Worm (Caenorhabditis elegans) whole organism, L4 larva: ENCODE measurements around the gene C28C12.1.

ENCODE experiments used
- F10B5.3 ChIP-seq: sonication (generic microtip); optimal IDR thresholded peaks from 2 replicates; lab custom pipeline; 2016; ENCODE audit warnings: mild to moderate bottlenecking, missing genetic modification characterization, missing compliant biosample characterization
- R02D3.7 ChIP-seq: fragments of 150-350 bp; sonication (generic microtip); optimal IDR thresholded peaks from 3 replicates; lab custom pipeline; 2014; ENCODE audit warnings: missing biosample characterization, missing genetic modification characterization
- T20F7.1 ChIP-seq: fragments of 200-800 bp; sonication (Bioruptor generic); optimal IDR thresholded peaks from 2 replicates; lab custom pipeline; 2018; ENCODE audit warnings: mild to moderate bottlenecking, missing genetic modification characterization, missing compliant biosample characterization
- Y48G9A.11 ChIP-seq: fragments of 200-800 bp; sonication (Bioruptor generic); IDR thresholded peaks from 2 replicates; pipeline ENCODE4 v1.3.6; 2022; ENCODE audit warnings: missing genetic modification reagents, missing genetic modification characterization, missing compliant biosample characterization
- Y5F2A.4 ChIP-seq: fragments of 200-800 bp; sonication (Bioruptor generic); optimal IDR thresholded peaks from 2 replicates; lab custom pipeline; 2018; ENCODE audit warnings: mild to moderate bottlenecking, missing genetic modification characterization, missing compliant biosample characterization
- Y75B8A.6 ChIP-seq: fragments of 200-800 bp; sonication (Bioruptor generic); IDR thresholded peaks from 2 replicates; pipeline ENCODE4 v1.3.6; 2022; ENCODE audit warnings: missing genetic modification reagents, missing genetic modification characterization, missing compliant biosample characterization
- ZK546.5 ChIP-seq, 2 experiments: sonication (generic microtip); optimal IDR thresholded peaks; 2 replicates each; lab custom pipeline; 2017; ENCODE audit warnings: missing biosample characterization in 2 of 2, missing genetic modification characterization in 2 of 2
- aly-2 ChIP-seq: sonication (generic microtip); optimal IDR thresholded peaks from 2 replicates; lab custom pipeline; 2018; ENCODE audit warnings: missing biosample characterization, missing genetic modification characterization
- ama-1 ChIP-seq: fragments of 150-350 bp; optimal IDR thresholded peaks from 2 replicates; lab custom pipeline; 2014; ENCODE audit warnings: inconsistent platforms, mixed read lengths
- arid-1 ChIP-seq: fragments of 200-800 bp; sonication (Bioruptor generic); conservative IDR thresholded peaks from 2 replicates; pipeline ENCODE4 v1.3.6; 2022; ENCODE audit warnings: missing genetic modification reagents, missing genetic modification characterization, missing compliant biosample characterization
- ceh-32 ChIP-seq: sonication (generic microtip); optimal IDR thresholded peaks from 2 replicates; lab custom pipeline; 2016; ENCODE audit warnings: mild to moderate bottlenecking, missing genetic modification characterization, missing compliant biosample characterization; ENCODE audit not compliant: poor library complexity
- ces-1 ChIP-seq: fragments of 150-350 bp; sonication (generic microtip); optimal IDR thresholded peaks from 4 replicates; lab custom pipeline; 2014; ENCODE audit warnings: missing biosample characterization, missing genetic modification reagents, missing genetic modification characterization
- cey-2 ChIP-seq: sonication (generic microtip); optimal IDR thresholded peaks from 3 replicates; lab custom pipeline; 2017; ENCODE audit warnings: missing genetic modification characterization, mild to moderate bottlenecking, missing compliant biosample characterization, antibody characterized with exemption, borderline replicate concordance; ENCODE audit not compliant: insufficient read depth
- daf-12 ChIP-seq: fragments of 150-350 bp; optimal IDR thresholded peaks from 2 replicates; lab custom pipeline; 2014; ENCODE audit warnings: missing biosample characterization, missing genetic modification reagents, missing genetic modification characterization
- daf-19 ChIP-seq: fragments of 200-800 bp; sonication (Bioruptor generic); conservative IDR thresholded peaks from 2 replicates; pipeline ENCODE4 v1.3.6; 2022; ENCODE audit warnings: missing genetic modification characterization, missing compliant biosample characterization
- daf-8 ChIP-seq: fragments of 200-800 bp; sonication (Bioruptor generic); IDR thresholded peaks from 2 replicates; pipeline ENCODE4 v1.3.6; 2022; ENCODE audit warnings: missing genetic modification characterization, missing compliant biosample characterization
- dmd-8 ChIP-seq: fragments of 200-800 bp; sonication (Bioruptor generic); IDR thresholded peaks from 2 replicates; pipeline ENCODE4 v1.3.6; 2022; ENCODE audit warnings: missing genetic modification characterization, missing compliant biosample characterization
- dmd-9 ChIP-seq: fragments of 200-800 bp; sonication (Bioruptor generic); IDR thresholded peaks from 2 replicates; pipeline ENCODE4 v1.3.6; 2022; ENCODE audit warnings: missing genetic modification reagents, missing genetic modification characterization, missing compliant biosample characterization
- egl-27 ChIP-seq: sonication (generic microtip); optimal IDR thresholded peaks from 3 replicates; lab custom pipeline; 2017; ENCODE audit warnings: missing biosample characterization, missing genetic modification reagents, missing genetic modification characterization
- egl-43 ChIP-seq: fragments of 200-800 bp; sonication (Bioruptor generic); IDR thresholded peaks from 2 replicates; pipeline ENCODE4 v1.3.6; 2022; ENCODE audit warnings: missing genetic modification reagents, missing genetic modification characterization, missing compliant biosample characterization
- fos-1 ChIP-seq: fragments of 150-350 bp; optimal IDR thresholded peaks from 2 replicates; lab custom pipeline; 2014; ENCODE audit warnings: missing biosample characterization, missing genetic modification characterization
- hlh-30 ChIP-seq: sonication (generic microtip); optimal IDR thresholded peaks from 2 replicates; lab custom pipeline; 2017; ENCODE audit warnings: antibody characterized with exemption, mild to moderate bottlenecking, missing genetic modification characterization, missing compliant biosample characterization; ENCODE audit not compliant: insufficient read depth
- lim-7 ChIP-seq: fragments of 200-800 bp; sonication (Bioruptor generic); IDR thresholded peaks from 2 replicates; pipeline ENCODE4 v1.3.6; 2022; ENCODE audit warnings: missing genetic modification characterization, missing compliant biosample characterization
- lin-13 ChIP-seq: fragments of 150-350 bp; optimal IDR thresholded peaks from 2 replicates; lab custom pipeline; 2014; ENCODE audit warnings: missing biosample characterization, missing genetic modification reagents, missing genetic modification characterization
- lin-29 ChIP-seq: fragments of 200-800 bp; sonication (Bioruptor generic); IDR thresholded peaks from 2 replicates; pipeline ENCODE4 v1.3.6; 2022; ENCODE audit warnings: missing genetic modification reagents, missing genetic modification characterization, missing compliant biosample characterization
- lin-38 ChIP-seq: fragments of 200-800 bp; sonication (Bioruptor generic); IDR thresholded peaks from 2 replicates; pipeline ENCODE4 v1.3.6; 2022; ENCODE audit warnings: missing genetic modification reagents, missing genetic modification characterization, missing compliant biosample characterization
- lin-39 ChIP-seq: fragments of 150-350 bp; optimal IDR thresholded peaks from 2 replicates; lab custom pipeline; 2014; ENCODE audit warnings: missing biosample characterization, missing genetic modification reagents, missing genetic modification characterization
- lir-3 ChIP-seq: sonication (generic microtip); optimal IDR thresholded peaks from 2 replicates; lab custom pipeline; 2016; ENCODE audit warnings: mild to moderate bottlenecking, missing genetic modification characterization, missing compliant biosample characterization
- madf-5 ChIP-seq, 2 experiments: fragments of 200-800 bp; sonication (Bioruptor generic); IDR thresholded peaks; 2 replicates each; pipeline ENCODE4 v1.3.6; 2022; ENCODE audit warnings: missing compliant biosample characterization in 2 of 2, missing genetic modification characterization in 2 of 2
- madf-9 ChIP-seq: fragments of 200-800 bp; sonication (Bioruptor generic); conservative IDR thresholded peaks from 2 replicates; pipeline ENCODE4 v1.3.6; 2022; ENCODE audit warnings: missing genetic modification reagents, missing genetic modification characterization, missing compliant biosample characterization
- mdt-29 ChIP-seq: fragments of 200-800 bp; sonication (Bioruptor generic); IDR thresholded peaks from 2 replicates; pipeline ENCODE4 v1.3.6; 2022; ENCODE audit warnings: missing genetic modification reagents, missing genetic modification characterization, missing compliant biosample characterization
- mep-1 ChIP-seq: fragments of 150-350 bp; sonication (generic microtip); optimal IDR thresholded peaks from 3 replicates; lab custom pipeline; 2014; ENCODE audit warnings: missing biosample characterization, missing genetic modification characterization
- mes-2 ChIP-seq: sonication (generic microtip); optimal IDR thresholded peaks from 2 replicates; lab custom pipeline; 2016; ENCODE audit warnings: missing genotype, mild to moderate bottlenecking, missing genetic modification characterization, missing compliant biosample characterization; ENCODE audit not compliant: poor library complexity, severe bottlenecking
- mxl-2 ChIP-seq: fragments of 200-800 bp; sonication (Bioruptor generic); conservative IDR thresholded peaks from 2 replicates; pipeline ENCODE4 v1.3.6; 2022; ENCODE audit warnings: missing genetic modification reagents, missing genetic modification characterization, missing compliant biosample characterization
- nhr-102 ChIP-seq: sonication (generic microtip); optimal IDR thresholded peaks from 2 replicates; lab custom pipeline; 2016; ENCODE audit warnings: mild to moderate bottlenecking, missing genetic modification characterization, moderate library complexity, missing compliant biosample characterization
- nhr-237 ChIP-seq: sonication (generic microtip); optimal IDR thresholded peaks from 2 replicates; lab custom pipeline; 2017; ENCODE audit warnings: missing biosample characterization, missing genetic modification characterization
- nhr-42 ChIP-seq: fragments of 200-800 bp; sonication (Bioruptor generic); IDR thresholded peaks from 2 replicates; pipeline ENCODE4 v1.3.6; 2022; ENCODE audit warnings: missing genetic modification characterization, missing compliant biosample characterization
- nhr-48 ChIP-seq: sonication (generic microtip); optimal IDR thresholded peaks from 2 replicates; lab custom pipeline; 2016; ENCODE audit warnings: mild to moderate bottlenecking, missing genetic modification characterization, missing compliant biosample characterization
- nhr-6 ChIP-seq: fragments of 150-350 bp; optimal IDR thresholded peaks from 2 replicates; lab custom pipeline; 2014; ENCODE audit warnings: missing biosample characterization, missing genetic modification characterization
- nhr-76 ChIP-seq: fragments of 150-350 bp; optimal IDR thresholded peaks from 2 replicates; lab custom pipeline; 2014; ENCODE audit warnings: missing biosample characterization, missing genetic modification characterization
- nhr-77 ChIP-seq: fragments of 150-350 bp; optimal IDR thresholded peaks from 2 replicates; lab custom pipeline; 2014; ENCODE audit warnings: missing biosample characterization, missing genetic modification characterization
- php-3 ChIP-seq: fragments of 200-800 bp; sonication (Bioruptor generic); IDR thresholded peaks from 2 replicates; pipeline ENCODE4 v1.3.6; 2022; ENCODE audit warnings: missing genetic modification reagents, missing genetic modification characterization, missing compliant biosample characterization
- saeg-2 ChIP-seq: fragments of 200-800 bp; sonication (Bioruptor generic); IDR thresholded peaks from 2 replicates; pipeline ENCODE4 v1.3.6; 2022; ENCODE audit warnings: missing genetic modification reagents, missing genetic modification characterization, missing compliant biosample characterization
- set-16 ChIP-seq: fragments of 200-800 bp; sonication (Bioruptor generic); IDR thresholded peaks from 2 replicates; pipeline ENCODE4 v1.3.6; 2022; ENCODE audit warnings: missing genetic modification reagents, missing genetic modification characterization, missing compliant biosample characterization
- tag-97 ChIP-seq: fragments of 200-800 bp; sonication (Bioruptor generic); IDR thresholded peaks from 2 replicates; pipeline ENCODE4 v1.3.6; 2022; ENCODE audit warnings: missing genetic modification characterization, missing compliant biosample characterization
- tra-1 ChIP-seq: fragments of 200-800 bp; sonication (Bioruptor generic); IDR thresholded peaks from 2 replicates; pipeline ENCODE4 v1.3.6; 2022; ENCODE audit warnings: missing genetic modification reagents, missing genetic modification characterization, missing compliant biosample characterization
- unc-130 ChIP-seq: sonication (generic microtip); optimal IDR thresholded peaks from 2 replicates; lab custom pipeline; 2016; ENCODE audit warnings: missing genetic modification reagents, missing genetic modification characterization, missing compliant biosample characterization
- unc-62 ChIP-seq, 3 experiments: fragments of 150-350 bp in 1 of 3; sonication (generic microtip); optimal IDR thresholded peaks in 2 of 3; peaks in 1 of 3; 1 replicate in 1 of 3; 2 replicates in 2 of 3; lab custom pipeline; 2014 to 2017; ENCODE audit warnings: missing biosample characterization in 3 of 3, missing genetic modification characterization in 3 of 3, missing genetic modification reagents in 3 of 3, missing genotype in 1 of 3
- zag-1 ChIP-seq: fragments of 150-350 bp; optimal IDR thresholded peaks from 2 replicates; lab custom pipeline; 2014; ENCODE audit warnings: missing biosample characterization, missing genetic modification characterization
- zip-11 ChIP-seq: fragments of 200-800 bp; sonication (Bioruptor generic); IDR thresholded peaks from 2 replicates; pipeline ENCODE4 v1.3.6; 2022; ENCODE audit warnings: missing genetic modification characterization, missing compliant biosample characterization
- ztf-11 ChIP-seq: fragments of 150-350 bp; optimal IDR thresholded peaks from 2 replicates; lab custom pipeline; 2014; ENCODE audit warnings: missing biosample characterization, missing genetic modification characterization

Gene C28C12.1

ce11 chrIV:8527598-8528012 is 26.1 kb downstream of the C28C12.1 start (continued):
- no peak for TF ChIP-seq zip-11 (GFP tag; lab: Robert Waterston, UW)
- peak in 1 of 2 experiments; percentile 69 for TF ChIP-seq unc-62 (GFP tag; optimal IDR thresholded peaks at IDR 0.05 in 1 of 2; lab: Kevin White, UChicago)
- peak; percentile 47 for TF ChIP-seq unc-62 (tag; optimal IDR thresholded peaks at IDR 0.05; lab: Kevin White, UChicago)
- no peak for TF ChIP-seq ces-1
- no peak for TF ChIP-seq set-16
- TF ChIP-seq egl-43 (GFP tag; lab: Robert Waterston, UW), result no peak
- no peak for TF ChIP-seq Y48G9A.11 (GFP tag; lab: Robert Waterston, UW)
- peak; percentile 97 for TF ChIP-seq nhr-102
- TF ChIP-seq R02D3.7 (tag; lab: Kevin White, UChicago), result no peak
- TF ChIP-seq arid-1 (GFP tag; lab: Robert Waterston, UW), result 0 out of 2 replicates have a peak, but pooled peaks have one; percentile 27
- peak; percentile 98 for TF ChIP-seq hlh-30 (tag; lab: Kevin White, UChicago)
- peak; percentile 84 for TF ChIP-seq T20F7.1 (GFP tag; lab: Kevin White, UChicago)
- peak; percentile 61; the same call in 1 of the 2 replicates for TF ChIP-seq nhr-42 (GFP tag; lab: Robert Waterston, UW)
- no peak for TF ChIP-seq lir-3 (tag; lab: Kevin White, UChicago)
- peak; percentile 81 for TF ChIP-seq mep-1
- TF ChIP-seq aly-2 (tag; lab: Kevin White, UChicago), result no peak
- TF ChIP-seq lin-29, result no peak
- TF ChIP-seq ZK546.5 (tag; optimal IDR thresholded peaks at IDR 0.05; lab: Kevin White, UChicago), result no peak
- TF ChIP-seq nhr-77 (tag; lab: Kevin White, UChicago), result peak; percentile 94
- no peak for TF ChIP-seq lim-7 (GFP tag; lab: Robert Waterston, UW)
- 0 out of 2 replicates have a peak, but pooled peaks have one; percentile 3 for TF ChIP-seq madf-9 (GFP tag; lab: Robert Waterston, UW)
- TF ChIP-seq saeg-2 (GFP tag; lab: Robert Waterston, UW), result peak; percentile 96
- peak; percentile 97 for TF ChIP-seq cey-2
- peak; percentile 82 for TF ChIP-seq nhr-76 (tag; lab: Kevin White, UChicago)
- TF ChIP-seq Y5F2A.4 (GFP tag; lab: Kevin White, UChicago), result no peak
- TF ChIP-seq daf-19, result no peak
- peak; percentile 83 for TF ChIP-seq lin-13 (GFP tag; lab: Kevin White, UChicago)
- TF ChIP-seq nhr-6 (tag; lab: Kevin White, UChicago), result peak; percentile 75
- peak; percentile 84 for TF ChIP-seq mxl-2
- TF ChIP-seq tag-97 (GFP tag; lab: Robert Waterston, UW), result no peak
- TF ChIP-seq unc-130 (GFP tag; lab: Kevin White, UChicago), result no peak
- TF ChIP-seq Y75B8A.6 (GFP tag; lab: Robert Waterston, UW), result 0 out of 2 replicates have a peak, but pooled peaks have one; percentile 17
- TF ChIP-seq daf-8 (GFP tag; lab: Robert Waterston, UW), result no peak
- no peak for TF ChIP-seq dmd-9 (GFP tag; lab: Robert Waterston, UW)
- TF ChIP-seq daf-12 (tag; lab: Kevin White, UChicago), result no peak
- TF ChIP-seq lin-38 (GFP tag; lab: Robert Waterston, UW), result peak; percentile 34; the same call in 1 of the 2 replicates
- TF ChIP-seq ama-1 (lab: Kevin White, UChicago), result no peak
- no peak for TF ChIP-seq lin-39 (tag; lab: Kevin White, UChicago)
- TF ChIP-seq php-3 (GFP tag; lab: Robert Waterston, UW), result peak; percentile 96
- no peak for TF ChIP-seq fos-1 (tag; lab: Kevin White, UChicago)
- peak; percentile 96 for TF ChIP-seq tra-1 (GFP tag; lab: Robert Waterston, UW)
- peak; percentile 89 for TF ChIP-seq mdt-29
- TF ChIP-seq nhr-237 (tag; lab: Kevin White, UChicago), result no peak
- TF ChIP-seq ztf-11 (tag; lab: Kevin White, UChicago), result no peak
- TF ChIP-seq dmd-8 (GFP tag; lab: Robert Waterston, UW), result no peak
- TF ChIP-seq zag-1 (tag; lab: Kevin White, UChicago), result no peak
- TF ChIP-seq ceh-32, result no peak
- TF ChIP-seq mes-2, result peak; percentile 48
- no peak for TF ChIP-seq egl-27 (tag; lab: Kevin White, UChicago)
- TF ChIP-seq F10B5.3 (tag; lab: Kevin White, UChicago), result no peak
- TF ChIP-seq madf-5 (GFP tag; IDR thresholded peaks at IDR 0.05; lab: Robert Waterston, UW), result no peak
- TF ChIP-seq nhr-48, result peak; percentile 99
